Worm (Caenorhabditis elegans) whole organism, late embryonic: Measurements from ENCODE around the gene B0416.11.

Experiments used
- C08G9.2 ChIP-seq: sonication (generic microtip); optimal IDR thresholded peaks from 2 replicates; lab custom pipeline; 2016; ENCODE audit warnings: mild to moderate bottlenecking, missing genetic modification characterization, moderate library complexity, missing compliant biosample characterization
- K09A11.1 ChIP-seq: sonication (generic microtip); optimal IDR thresholded peaks from 2 replicates; lab custom pipeline; 2017; ENCODE audit warnings: antibody characterized with exemption, mild to moderate bottlenecking, missing genetic modification characterization, missing compliant biosample characterization; ENCODE audit not compliant: insufficient read depth
- Y22D7AL.16 ChIP-seq: sonication (generic microtip); optimal IDR thresholded peaks from 2 replicates; lab custom pipeline; 2016; ENCODE audit warnings: missing genetic modification characterization, missing compliant biosample characterization
- ama-1 ChIP-seq: fragments of 150-350 bp; optimal IDR thresholded peaks from 2 replicates; lab custom pipeline; 2014
- ceh-19 ChIP-seq: fragments of 200-800 bp; sonication (Bioruptor generic); optimal IDR thresholded peaks from 2 replicates; lab custom pipeline; 2018; ENCODE audit warnings: mild to moderate bottlenecking, missing genetic modification characterization, missing compliant biosample characterization
- ceh-2 ChIP-seq: sonication (generic microtip); optimal IDR thresholded peaks from 2 replicates; lab custom pipeline; 2016; ENCODE audit warnings: missing genotype, missing genetic modification characterization, missing compliant biosample characterization
- ceh-22 ChIP-seq: sonication (generic microtip); optimal IDR thresholded peaks from 2 replicates; lab custom pipeline; 2017; ENCODE audit warnings: missing biosample characterization, missing genetic modification characterization
- ceh-24 ChIP-seq: sonication (generic microtip); optimal IDR thresholded peaks from 2 replicates; lab custom pipeline; 2016; ENCODE audit warnings: mild to moderate bottlenecking, missing genetic modification characterization, missing compliant biosample characterization
- ceh-34 ChIP-seq: sonication (generic microtip); optimal IDR thresholded peaks from 2 replicates; lab custom pipeline; 2016; ENCODE audit warnings: mild to moderate bottlenecking, missing genetic modification characterization, missing compliant biosample characterization
- ceh-45 ChIP-seq: fragments of 200-800 bp; sonication (Bioruptor generic); IDR thresholded peaks from 2 replicates; pipeline ENCODE4 v1.3.6; 2022; ENCODE audit warnings: missing genetic modification reagents, missing genetic modification characterization, missing compliant biosample characterization
- dmd-4 ChIP-seq: sonication (generic microtip); optimal IDR thresholded peaks from 2 replicates; lab custom pipeline; 2016; ENCODE audit warnings: borderline replicate concordance, missing genetic modification characterization, missing compliant biosample characterization
- dve-1 ChIP-seq: sonication (generic microtip); optimal IDR thresholded peaks from 2 replicates; lab custom pipeline; 2017; ENCODE audit warnings: antibody characterized with exemption, mild to moderate bottlenecking, missing genetic modification characterization, missing compliant biosample characterization
- elt-2 ChIP-seq: sonication (generic microtip); optimal IDR thresholded peaks from 2 replicates; lab custom pipeline; 2016; ENCODE audit warnings: missing genetic modification reagents, missing genetic modification characterization, missing compliant biosample characterization
- ets-4 ChIP-seq: sonication (generic microtip); optimal IDR thresholded peaks from 2 replicates; lab custom pipeline; 2016; ENCODE audit warnings: missing genetic modification characterization, missing compliant biosample characterization
- fax-1 ChIP-seq: sonication (generic microtip); optimal IDR thresholded peaks from 2 replicates; lab custom pipeline; 2016; ENCODE audit warnings: missing genotype, missing genetic modification characterization, missing compliant biosample characterization
- fkh-10 ChIP-seq: fragments of 150-350 bp; optimal IDR thresholded peaks from 2 replicates; lab custom pipeline; 2014; ENCODE audit warnings: missing biosample characterization, missing genetic modification reagents, missing genetic modification characterization
- gmeb-2 ChIP-seq: sonication (generic microtip); optimal IDR thresholded peaks from 2 replicates; lab custom pipeline; 2016; ENCODE audit warnings: missing genetic modification characterization, inconsistent platforms, missing compliant biosample characterization
- hlh-13 ChIP-seq: fragments of 200-800 bp; sonication (Bioruptor generic); optimal IDR thresholded peaks from 2 replicates; lab custom pipeline; 2018; ENCODE audit warnings: mild to moderate bottlenecking, missing genetic modification characterization, missing compliant biosample characterization
- hlh-6 ChIP-seq: sonication (generic microtip); optimal IDR thresholded peaks from 2 replicates; lab custom pipeline; 2016; ENCODE audit warnings: missing genotype, missing genetic modification characterization, missing compliant biosample characterization
- hlh-8 ChIP-seq: sonication (generic microtip); optimal IDR thresholded peaks from 2 replicates; lab custom pipeline; 2016; ENCODE audit warnings: missing genotype, missing genetic modification characterization, missing compliant biosample characterization
- madf-2 ChIP-seq: sonication (generic microtip); optimal IDR thresholded peaks from 2 replicates; lab custom pipeline; 2017; ENCODE audit warnings: missing genetic modification characterization, missing compliant biosample characterization
- mec-3 ChIP-seq: sonication (generic microtip); optimal IDR thresholded peaks from 2 replicates; lab custom pipeline; 2016; ENCODE audit warnings: borderline replicate concordance, missing genetic modification characterization, missing compliant biosample characterization
- nhr-11 ChIP-seq: fragments of 150-350 bp; optimal IDR thresholded peaks from 2 replicates; lab custom pipeline; 2014; ENCODE audit warnings: missing biosample characterization, missing genetic modification characterization
- npax-4 ChIP-seq: sonication (generic microtip); optimal IDR thresholded peaks from 2 replicates; lab custom pipeline; 2016; ENCODE audit warnings: missing genetic modification characterization, missing compliant biosample characterization
- pag-3 ChIP-seq: sonication (generic microtip); optimal IDR thresholded peaks from 2 replicates; lab custom pipeline; 2016; ENCODE audit warnings: missing compliant biosample characterization, missing genetic modification characterization, borderline replicate concordance
- pha-2 ChIP-seq: sonication (generic microtip); optimal IDR thresholded peaks from 2 replicates; lab custom pipeline; 2017; ENCODE audit warnings: mild to moderate bottlenecking, missing genetic modification characterization, missing compliant biosample characterization
- pha-4 ChIP-seq: fragments of 150-350 bp; optimal IDR thresholded peaks from 2 replicates; lab custom pipeline; 2018; ENCODE audit warnings: missing biosample characterization, missing genetic modification reagents, missing genetic modification characterization
- pqm-1 ChIP-seq: sonication (generic microtip); optimal IDR thresholded peaks from 2 replicates; lab custom pipeline; 2016; ENCODE audit warnings: missing genetic modification characterization, missing compliant biosample characterization
- pros-1 ChIP-seq: fragments of 150-350 bp; optimal IDR thresholded peaks from 2 replicates; lab custom pipeline; 2014; ENCODE audit warnings: missing biosample characterization, missing genetic modification reagents, missing genetic modification characterization
- ref-2 ChIP-seq: sonication (generic microtip); optimal IDR thresholded peaks from 2 replicates; lab custom pipeline; 2016; ENCODE audit warnings: missing genetic modification characterization, missing compliant biosample characterization
- rnt-1 ChIP-seq: sonication (generic microtip); optimal IDR thresholded peaks from 2 replicates; lab custom pipeline; 2016; ENCODE audit warnings: missing genetic modification characterization, missing compliant biosample characterization
- sox-2 ChIP-seq: fragments of 200-800 bp; sonication (Bioruptor generic); IDR thresholded peaks from 2 replicates; pipeline ENCODE4 v1.3.6; 2022; ENCODE audit warnings: missing genetic modification reagents, missing genetic modification characterization, missing compliant biosample characterization
- sox-4 ChIP-seq: sonication (generic microtip); optimal IDR thresholded peaks from 2 replicates; lab custom pipeline; 2017; ENCODE audit warnings: mild to moderate bottlenecking, missing genetic modification characterization, inconsistent platforms, missing compliant biosample characterization
- unc-3 ChIP-seq, 2 experiments: fragments of 200-800 bp in 1 of 2; sonication (Bioruptor generic) in 1 of 2; sonication (generic microtip) in 1 of 2; conservative IDR thresholded peaks in 1 of 2; optimal IDR thresholded peaks in 1 of 2; 2 replicates each; pipeline versions ENCODE4 v1.3.6 to Lab custom; 2016 to 2022; ENCODE audit warnings: missing compliant biosample characterization in 2 of 2, missing genetic modification characterization in 2 of 2, missing genetic modification reagents in 1 of 2
- unc-55 ChIP-seq: sonication (generic microtip); optimal IDR thresholded peaks from 2 replicates; lab custom pipeline; 2017; ENCODE audit warnings: missing biosample characterization, missing genetic modification reagents, missing genetic modification characterization

The B0416.11 gene

ce11 chrX:9264231-9264630 is 18.7 kb downstream of the B0416.11 start, which contains the start of gene F18G5.6:
Gene F18G5.6 (minus strand): TSS chrX:9264331.
- TF ChIP-seq npax-4 (no peak), sox-2 (GFP tag; lab: Robert Waterston, UW) (no peak), hlh-13 (GFP tag; lab: Kevin White, UChicago) (no peak), mec-3 (tag; lab: Kevin White, UChicago) (no peak), hlh-8 (tag; lab: Kevin White, UChicago) (no peak), unc-55 (GFP tag; lab: Kevin White, UChicago) (no peak), unc-3 (GFP tag; conservative IDR thresholded peaks at IDR 0.05; lab: Robert Waterston, UW) (no peak), unc-3 (tag; optimal IDR thresholded peaks at IDR 0.05; lab: Kevin White, UChicago) (no peak), hlh-6 (tag; lab: Kevin White, UChicago) (no peak), ets-4 (no peak), madf-2 (tag; lab: Kevin White, UChicago) (no peak)
- TF ChIP-seq, all 69 proteins: peak for 0

DNA sequence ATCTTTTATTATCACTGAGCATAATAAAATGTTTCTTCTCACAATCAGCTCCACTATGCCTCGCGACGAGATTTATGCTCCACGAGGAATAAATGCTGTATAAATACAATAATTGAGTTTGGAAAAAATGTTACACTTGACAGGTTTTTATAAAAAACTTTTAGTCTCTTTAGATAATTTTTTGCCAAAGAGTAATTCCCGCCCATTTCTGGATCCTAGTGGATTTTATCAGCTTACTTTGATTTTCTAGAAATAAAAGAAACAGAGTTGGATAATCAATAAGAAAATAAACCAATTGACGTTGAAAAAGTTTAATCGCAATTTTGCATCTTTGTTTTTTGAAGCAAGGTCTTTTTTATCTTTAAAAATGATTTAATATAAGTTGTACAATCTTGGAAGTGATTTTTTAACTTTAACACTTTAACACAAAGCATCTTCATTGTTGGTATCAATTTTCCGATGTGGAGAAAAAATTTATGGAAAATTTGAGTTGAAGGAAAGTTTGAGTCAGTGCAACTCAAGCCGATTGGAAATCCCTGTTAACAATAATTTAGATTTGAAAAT is 21.2 kb downstream of the B0416.11 start:
- TF ChIP-seq ama-1 (lab: Kevin White, UChicago) (no peak), elt-2 (tag; lab: Kevin White, UChicago) (peak; percentile 5)
- TF ChIP-seq, all 69 proteins: peak for 1

DNA sequence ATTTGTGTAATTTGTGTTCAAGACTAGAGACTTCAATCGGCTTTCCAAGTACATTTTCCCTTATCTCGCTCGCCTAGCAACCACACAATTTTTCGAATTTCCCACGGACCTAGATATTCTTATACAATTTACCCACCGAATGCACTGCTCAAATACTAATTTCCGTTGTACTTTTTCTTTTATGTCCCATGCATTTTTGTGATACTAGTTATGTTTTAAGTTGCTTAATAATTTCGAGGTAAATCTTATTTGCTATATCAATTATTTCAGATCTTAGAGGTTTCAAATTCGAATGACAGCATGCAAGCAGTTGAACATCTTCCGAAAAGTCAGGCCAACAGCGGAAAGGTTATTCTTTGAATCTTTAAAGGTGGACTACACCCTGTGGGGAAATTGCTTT is 23.4 kb downstream of the B0416.11 start, which contains the start of gene F18G5.1:
Gene F18G5.1, plus strand, starts transcription at position 301 of the 400 bp plus-strand sequence.
- TF ChIP-seq pag-3 (tag; lab: Kevin White, UChicago) = no peak
- no peak for TF ChIP-seq ceh-34 (tag; lab: Kevin White, UChicago)
- TF ChIP-seq ceh-24 (tag; lab: Kevin White, UChicago) = no peak
- no peak for TF ChIP-seq Y22D7AL.16
- TF ChIP-seq pqm-1 (tag; lab: Kevin White, UChicago) = no peak
- TF ChIP-seq ceh-2 = no peak
- no peak for TF ChIP-seq pros-1 (tag; lab: Kevin White, UChicago)
- TF ChIP-seq fax-1 (tag; lab: Kevin White, UChicago) = no peak
- TF ChIP-seq unc-55 (GFP tag; lab: Kevin White, UChicago) = no peak
- no peak for TF ChIP-seq C08G9.2 (tag; lab: Kevin White, UChicago)
- no peak for TF ChIP-seq fkh-10 (GFP tag; lab: Kevin White, UChicago)
- TF ChIP-seq K09A11.1 (tag; lab: Kevin White, UChicago) = no peak
- no peak for TF ChIP-seq rnt-1

ce11 chrX:9255993-9256392 is 26.9 kb downstream of the B0416.11 start:
- TF ChIP-seq ceh-19 (GFP tag; lab: Kevin White, UChicago) (no peak), pha-2 (tag; lab: Kevin White, UChicago) (no peak), gmeb-2 (tag; lab: Kevin White, UChicago) (no peak), dmd-4 (no peak), madf-2 (tag; lab: Kevin White, UChicago) (no peak), sox-4 (tag; lab: Kevin White, UChicago) (no peak), ceh-22 (tag; lab: Kevin White, UChicago) (no peak), pha-4 (tag; lab: Kevin White, UChicago) (no peak), ref-2 (no peak), dve-1 (tag; lab: Kevin White, UChicago) (no peak), ets-4 (no peak)

DNA sequence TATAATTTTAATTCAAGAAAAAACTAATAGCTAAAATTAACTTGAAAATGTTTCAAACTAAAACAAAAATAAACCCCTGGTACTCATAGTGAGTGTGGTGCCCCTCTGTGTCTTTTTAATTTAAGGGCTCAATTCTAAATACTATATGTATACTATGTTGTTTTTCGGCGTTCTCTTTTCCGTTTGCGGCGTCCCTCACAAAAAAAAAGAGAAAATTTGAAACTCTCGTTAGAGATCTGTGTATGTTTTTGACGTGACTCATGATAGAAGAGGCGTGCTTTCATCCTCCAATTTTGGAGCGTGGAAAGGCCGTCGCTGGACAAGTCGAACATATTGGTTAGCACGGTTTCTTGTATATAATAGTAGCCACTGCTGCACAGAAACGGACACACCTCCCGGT is 31.4 kb downstream of the B0416.11 start, which contains the start of gene pes-8:
Gene pes-8, plus strand, starts transcription at position 301 of the 400 bp plus-strand sequence.
- TF ChIP-seq ceh-24 (tag; lab: Kevin White, UChicago) (no peak), hlh-8 (tag; lab: Kevin White, UChicago) (no peak), elt-2 (tag; lab: Kevin White, UChicago) (no peak), pha-2 (tag; lab: Kevin White, UChicago) (no peak), ets-4 (no peak), nhr-11 (tag; lab: Kevin White, UChicago) (no peak), ceh-45 (GFP tag; lab: Robert Waterston, UW) (no peak), sox-2 (GFP tag; lab: Robert Waterston, UW) (no peak), ceh-34 (tag; lab: Kevin White, UChicago) (no peak)
